Fruit fly (Drosophila melanogaster): ENCODE results near the gene bai.

bai gene

DNA sequence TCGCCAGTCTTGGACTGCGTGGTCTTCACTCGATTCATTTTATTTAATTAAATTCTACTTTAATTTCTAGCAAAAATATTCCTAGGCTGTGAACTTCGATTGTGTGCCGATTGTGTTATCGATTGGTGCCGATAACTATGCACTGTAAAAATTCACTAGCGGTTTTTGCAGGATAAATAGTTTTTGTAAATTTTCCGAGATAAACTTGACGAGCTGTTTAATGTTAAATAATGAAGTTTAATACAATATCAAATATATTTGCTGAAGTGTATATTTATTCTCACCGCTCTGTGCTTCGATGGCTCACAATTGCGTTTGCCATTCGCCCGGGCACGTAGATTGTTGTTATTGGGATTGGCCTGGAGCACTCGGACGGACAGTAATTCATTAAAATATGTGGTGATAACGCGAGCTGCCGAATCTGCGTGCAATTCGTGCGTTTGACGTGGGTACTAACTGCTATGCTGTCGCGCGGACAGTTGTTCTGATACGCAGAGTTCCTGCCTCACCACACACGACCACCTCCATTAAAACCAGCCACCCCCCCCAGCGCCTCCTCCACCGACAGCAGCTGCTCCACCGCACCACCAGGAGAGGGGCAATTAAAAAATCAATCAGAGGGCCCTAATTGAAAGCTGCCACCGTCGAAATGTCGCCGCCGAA, 14.1 kb upstream of the bai start, which contains the start of the genes EMC6 and Hr96 (continued):
- TF ChIP-seq BEAF-32 (GFP tag; optimal IDR thresholded peaks at IDR 0.05): peak; percentile 66
- peak; percentile 78 for TF ChIP-seq p53 (GFP tag; optimal IDR thresholded peaks at IDR 0.05)
- peak; percentile 96 for TF ChIP-seq pho (GFP tag; optimal IDR thresholded peaks at IDR 0.05)
- TF ChIP-seq Sry-δ (GFP tag; optimal IDR thresholded peaks at IDR 0.05): peak; percentile 76
- TF ChIP-seq unc-4 (GFP tag; IDR thresholded peaks at IDR 0.05; ENCODE audit: partially characterized antibody): peak; percentile 65
- peak; percentile 87 for TF ChIP-seq CG17385 (GFP tag; optimal IDR thresholded peaks at IDR 0.05)
- peak; percentile 97 for TF ChIP-seq CG11456 (GFP tag; IDR thresholded peaks at IDR 0.05)
- peak; percentile 92 for TF ChIP-seq Drgx (GFP tag; IDR thresholded peaks at IDR 0.05)
- TF ChIP-seq CG34376 (GFP tag; optimal IDR thresholded peaks at IDR 0.05): peak; percentile 91
- peak; percentile 92 for TF ChIP-seq tgo (GFP tag; IDR thresholded peaks at IDR 0.05)
- no peak for TF ChIP-seq yki (optimal IDR thresholded peaks at IDR 0.05)
- TF ChIP-seq Dip3 (GFP tag; optimal IDR thresholded peaks at IDR 0.05): peak; percentile 94
- TF ChIP-seq CG11247 (GFP tag; IDR thresholded peaks at IDR 0.05): peak; percentile 93
- peak; percentile 94 for TF ChIP-seq nmo (GFP tag; optimal IDR thresholded peaks at IDR 0.05)
- TF ChIP-seq lab (GFP tag; optimal IDR thresholded peaks at IDR 0.05): peak; percentile 96
- peak; percentile 94 for TF ChIP-seq tin (GFP tag; optimal IDR thresholded peaks at IDR 0.05)
- peak; percentile 90 for TF ChIP-seq CG12299 (tag; optimal IDR thresholded peaks at IDR 0.05)
- no peak for TF ChIP-seq D (optimal IDR thresholded peaks at IDR 0.05)
- peak; percentile 82 for TF ChIP-seq D (GFP tag; optimal IDR thresholded peaks at IDR 0.05)
- TF ChIP-seq org-1 (GFP tag; optimal IDR thresholded peaks at IDR 0.05): peak; percentile 78
- TF ChIP-seq CG6175 (GFP tag; IDR thresholded peaks at IDR 0.05): peak; percentile 87
- TF ChIP-seq CG9609 (GFP tag; optimal IDR thresholded peaks at IDR 0.05): peak; percentile 91
- TF ChIP-seq CG10654 (GFP tag; optimal IDR thresholded peaks at IDR 0.05): peak; percentile 93
- TF ChIP-seq CG2129 (GFP tag; IDR thresholded peaks at IDR 0.05; ENCODE audit: partially characterized antibody): 0 out of 2 replicates have a peak, but pooled peaks have one; percentile 4
- peak; percentile 68 for TF ChIP-seq CG7928 (GFP tag; optimal IDR thresholded peaks at IDR 0.05)
- TF ChIP-seq CG3726 (GFP tag; IDR thresholded peaks at IDR 0.05): peak; percentile 89
- TF ChIP-seq CG15479 (GFP tag; optimal IDR thresholded peaks at IDR 0.05): no peak
- TF ChIP-seq CG8388 (GFP tag; optimal IDR thresholded peaks at IDR 0.05): peak; percentile 87
- TF ChIP-seq chn (GFP tag; optimal IDR thresholded peaks at IDR 0.05): peak; percentile 96
- TF ChIP-seq CG31441 (GFP tag; IDR thresholded peaks at IDR 0.05): peak; percentile 94
- no peak for TF ChIP-seq Sox100B (GFP tag; optimal IDR thresholded peaks at IDR 0.05)
- TF ChIP-seq CG32772 (GFP tag; IDR thresholded peaks at IDR 0.05): peak; percentile 92
- TF ChIP-seq Scr (GFP tag; IDR thresholded peaks at IDR 0.05; ENCODE audit: partially characterized antibody): peak; percentile 69
- no peak for TF ChIP-seq Tbp (GFP tag; optimal IDR thresholded peaks at IDR 0.05)
- peak; percentile 78 for TF ChIP-seq CG1529 (GFP tag; optimal IDR thresholded peaks at IDR 0.05)
- peak; percentile 95 for TF ChIP-seq Ptx1 (GFP tag; IDR thresholded peaks at IDR 0.05)
- peak; percentile 92 for TF ChIP-seq grau (tag; optimal IDR thresholded peaks at IDR 0.05)
- no peak for TF ChIP-seq cad (GFP tag; optimal IDR thresholded peaks at IDR 0.05)
- TF ChIP-seq Dek (tag; optimal IDR thresholded peaks at IDR 0.05): peak; percentile 93
- TF ChIP-seq CG7357 (GFP tag; IDR thresholded peaks at IDR 0.05): peak; percentile 82
- TF ChIP-seq CG12236 (GFP tag; optimal IDR thresholded peaks at IDR 0.05): peak; percentile 70
- peak; percentile 87 for TF ChIP-seq CG10959 (GFP tag; IDR thresholded peaks at IDR 0.05)
- peak; percentile 77 for TF ChIP-seq ab (GFP tag; optimal IDR thresholded peaks at IDR 0.05)
- TF ChIP-seq CG30403 (GFP tag; optimal IDR thresholded peaks at IDR 0.05): peak; percentile 97
- TF ChIP-seq nerfin-1 (tag; optimal IDR thresholded peaks at IDR 0.05): peak; percentile 86
- peak; percentile 96 for TF ChIP-seq Max (GFP tag; optimal IDR thresholded peaks at IDR 0.05)
- TF ChIP-seq CG13624 (GFP tag; optimal IDR thresholded peaks at IDR 0.05): peak; percentile 96
- TF ChIP-seq CG4404 (GFP tag; IDR thresholded peaks at IDR 0.05): peak; percentile 85
- no peak for TF ChIP-seq scrt (GFP tag; optimal IDR thresholded peaks at IDR 0.05)
- peak; percentile 91 to 94 for TF ChIP-seq Hr51 (GFP tag; optimal IDR thresholded peaks at IDR 0.05)
- peak; percentile 71 for TF ChIP-seq kah (GFP tag; optimal IDR thresholded peaks at IDR 0.05)

Data from whole organism, embryonic.